Fruit fly (Drosophila melanogaster) whole organism: Measurements from ENCODE around the gene Osi3.

Experiments
- CG8478 ChIP-seq: fragments of >200 bp; optimal IDR thresholded peaks from 2 replicates; lab custom pipeline; 2018; ENCODE audit warnings: inconsistent platforms
- Dll ChIP-seq: fragments of >200 bp; optimal IDR thresholded peaks from 2 replicates; lab custom pipeline; 2017
- EcR ChIP-seq, 2 experiments: fragments of >200 bp; optimal IDR thresholded peaks; 2 replicates each; lab custom pipeline; 2017; ENCODE audit warnings: missing biosample characterization in 2 of 2, missing genetic modification characterization in 2 of 2, missing genetic modification reagents in 2 of 2
- pan ChIP-seq: fragments of >200 bp; optimal IDR thresholded peaks from 2 replicates; lab custom pipeline; 2017
- psq ChIP-seq: fragments of >200 bp; optimal IDR thresholded peaks from 2 replicates; lab custom pipeline; 2017
- usp ChIP-seq: fragments of >200 bp; optimal IDR thresholded peaks from 2 replicates; lab custom pipeline; 2017; ENCODE audit warnings: missing biosample characterization, missing genetic modification characterization, mixed read lengths

Gene Osi3

dm6 chr3R:6215053-6215882 lies at the start of gene Osi3:
Osi3 (plus strand) TSS chr3R:6215832.
- TF ChIP-seq CG8478 (lab: Kevin White, UChicago) (no peak), pan (no peak), Dll (lab: Kevin White, UChicago) (no peak), psq (lab: Kevin White, UChicago) (no peak), usp (GFP tag; lab: Kevin White, UChicago) (no peak)

- TF ChIP-seq usp (GFP tag; lab: Kevin White, UChicago) (no peak), EcR (GFP tag; optimal IDR thresholded peaks at IDR 0.05; lab: Kevin White, UChicago) (no peak), CG8478 (lab: Kevin White, UChicago) (no peak), pan (no peak), psq (lab: Kevin White, UChicago) (no peak), Dll (lab: Kevin White, UChicago) (no peak)
Observed at dm6 chr3R:6167183-6167582, 48.4 kb upstream of the Osi3 start, which contains the start of gene CG1077. CG1077 (plus strand) TSS chr3R:6167483.

- TF ChIP-seq usp (GFP tag; lab: Kevin White, UChicago) (no peak), CG8478 (lab: Kevin White, UChicago) (no peak), pan (no peak), Dll (lab: Kevin White, UChicago) (no peak), psq (lab: Kevin White, UChicago) (no peak), EcR (GFP tag; optimal IDR thresholded peaks at IDR 0.05; lab: Kevin White, UChicago) (no peak)
Observed at dm6 chr3R:6170737-6171136, 44.9 kb upstream of the Osi3 start.

dm6 chr3R:6173249-6173648 lies 42.4 kb upstream of the Osi3 start, which contains the start of gene Osi1:
Osi1 (plus strand) TSS chr3R:6173549.
- TF ChIP-seq psq (lab: Kevin White, UChicago) (no peak), EcR (GFP tag; optimal IDR thresholded peaks at IDR 0.05; lab: Kevin White, UChicago) (no peak), Dll (lab: Kevin White, UChicago) (no peak), pan (no peak)

- no peak for TF ChIP-seq CG8478 (lab: Kevin White, UChicago)
- no peak for TF ChIP-seq psq (lab: Kevin White, UChicago)
- no peak for TF ChIP-seq Dll (lab: Kevin White, UChicago)
- TF ChIP-seq EcR (GFP tag; optimal IDR thresholded peaks at IDR 0.05; lab: Kevin White, UChicago): no peak
- TF ChIP-seq pan: no peak
- TF ChIP-seq usp (GFP tag; lab: Kevin White, UChicago): no peak
Observed at dm6 chr3R:6182511-6182910, 33.1 kb upstream of the Osi3 start.

dm6 chr3R:6187015-6187414 lies 28.6 kb upstream of the Osi3 start, which contains the start of gene NPFR:
NPFR (plus strand) TSS chr3R:6187315.
- no peak for TF ChIP-seq psq (lab: Kevin White, UChicago)

dm6 chr3R:6196416-6196815 lies 19.2 kb upstream of the Osi3 start:
- no peak for TF ChIP-seq CG8478 (lab: Kevin White, UChicago)
- no peak for TF ChIP-seq pan
- TF ChIP-seq EcR (GFP tag; optimal IDR thresholded peaks at IDR 0.05; lab: Kevin White, UChicago): no peak
- no peak for TF ChIP-seq Dll (lab: Kevin White, UChicago)
- TF ChIP-seq usp (GFP tag; lab: Kevin White, UChicago): no peak
- TF ChIP-seq psq (lab: Kevin White, UChicago): no peak

- TF ChIP-seq Dll (lab: Kevin White, UChicago): no peak
- TF ChIP-seq CG8478 (lab: Kevin White, UChicago): no peak
- no peak for TF ChIP-seq pan
- TF ChIP-seq EcR (GFP tag; optimal IDR thresholded peaks at IDR 0.05; lab: Kevin White, UChicago): no peak
- no peak for TF ChIP-seq usp (GFP tag; lab: Kevin White, UChicago)
- no peak for TF ChIP-seq psq (lab: Kevin White, UChicago)
Observed at dm6 chr3R:6198488-6198892, 17.1 kb upstream of the Osi3 start, which contains the start of gene Osi24. Osi24 (plus strand) TSS chr3R:6198811.

dm6 chr3R:6199717-6200116 lies 15.9 kb upstream of the Osi3 start:
- TF ChIP-seq pan (no peak), CG8478 (lab: Kevin White, UChicago) (no peak), Dll (lab: Kevin White, UChicago) (no peak), psq (lab: Kevin White, UChicago) (no peak), usp (GFP tag; lab: Kevin White, UChicago) (no peak), EcR (GFP tag; optimal IDR thresholded peaks at IDR 0.05; lab: Kevin White, UChicago) (no peak)

dm6 chr3R:6203000-6203399 lies 12.6 kb upstream of the Osi3 start:
- no peak for TF ChIP-seq EcR (GFP tag; optimal IDR thresholded peaks at IDR 0.05; lab: Kevin White, UChicago)
- no peak for TF ChIP-seq psq (lab: Kevin White, UChicago)
- no peak for TF ChIP-seq CG8478 (lab: Kevin White, UChicago)

dm6 chr3R:6209073-6209472 lies 6.6 kb upstream of the Osi3 start, which contains the start of gene Osi2:
Osi2 (plus strand) TSS chr3R:6209373.
- no peak for TF ChIP-seq psq (lab: Kevin White, UChicago)
- TF ChIP-seq EcR (GFP tag; optimal IDR thresholded peaks at IDR 0.05; lab: Kevin White, UChicago): no peak
- TF ChIP-seq pan: no peak
- TF ChIP-seq CG8478 (lab: Kevin White, UChicago): no peak
- no peak for TF ChIP-seq usp (GFP tag; lab: Kevin White, UChicago)
- TF ChIP-seq Dll (lab: Kevin White, UChicago): no peak
